Worm (Caenorhabditis elegans): ENCODE measurements around the gene glo-1.

The glo-1 gene

ce11 chrX:9856618-9857017, 25.4 kb downstream of the glo-1 start, which contains the start of gene R07B1.11:
R07B1.11 (plus strand) TSS chrX:9856918.
- TF ChIP-seq dve-1 (tag; optimal IDR thresholded peaks at IDR 0.05; ENCODE audit: insufficient read depth) (no peak), lin-1 (GFP tag; IDR thresholded peaks at IDR 0.05) (no peak)

DNA sequence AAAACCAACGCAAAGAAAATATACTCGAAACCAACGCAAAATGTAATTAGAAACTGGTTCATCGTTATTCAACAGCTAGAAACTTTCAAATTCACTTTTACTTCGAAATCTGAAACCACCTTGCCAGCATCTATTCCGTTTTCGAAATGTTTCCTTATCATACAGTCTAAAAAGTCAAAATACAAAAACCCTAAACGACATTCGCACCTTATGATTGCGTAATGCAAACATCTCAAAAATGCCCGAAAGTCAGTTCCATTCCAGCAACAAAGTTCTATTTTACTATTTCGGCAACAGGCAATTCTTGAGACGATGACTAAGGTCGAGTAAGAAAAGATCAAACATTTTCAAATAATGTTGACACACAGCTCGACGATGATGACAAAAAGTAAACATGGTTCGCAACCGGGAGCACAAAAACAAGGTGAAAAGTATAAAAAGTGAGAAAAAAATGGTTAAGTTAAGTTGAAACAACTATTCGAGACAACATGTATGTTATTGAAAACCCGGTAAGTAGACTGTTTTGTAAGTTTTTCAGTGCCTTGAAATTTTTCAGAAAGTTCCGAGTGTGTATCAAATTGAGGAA, 30.2 kb downstream of the glo-1 start, which contains the start of gene lec-7:
lec-7 (plus strand) TSS at position 297 of the 586 bp plus-strand sequence.
- TF ChIP-seq zip-2 (tag; optimal IDR thresholded peaks at IDR 0.05) = no peak
- peak; percentile 25 for TF ChIP-seq nhr-28 (tag; optimal IDR thresholded peaks at IDR 0.05)
- TF ChIP-seq nhr-76 (tag; optimal IDR thresholded peaks at IDR 0.05) = no peak
- no peak for TF ChIP-seq dmd-8 (GFP tag; IDR thresholded peaks at IDR 0.05)
- TF ChIP-seq skn-1 (tag; optimal IDR thresholded peaks at IDR 0.05) = no peak
- peak; percentile 26 for TF ChIP-seq pqm-1 (tag; optimal IDR thresholded peaks at IDR 0.05)
- TF ChIP-seq T20F7.1 (GFP tag; optimal IDR thresholded peaks at IDR 0.05) = no peak
- peak; percentile 49 for TF ChIP-seq dmd-6 (GFP tag; IDR thresholded peaks at IDR 0.05)
- TF ChIP-seq dve-1 (tag; optimal IDR thresholded peaks at IDR 0.05; ENCODE audit: insufficient read depth) = peak; percentile 39
- no peak for TF ChIP-seq ceh-32 (tag; optimal IDR thresholded peaks at IDR 0.05; ENCODE audit: poor library complexity)
- no peak for TF ChIP-seq pha-4 (GFP tag; IDR thresholded peaks at IDR 0.05)
- TF ChIP-seq pha-4 (tag; optimal IDR thresholded peaks at IDR 0.05) = peak; percentile 89

DNA sequence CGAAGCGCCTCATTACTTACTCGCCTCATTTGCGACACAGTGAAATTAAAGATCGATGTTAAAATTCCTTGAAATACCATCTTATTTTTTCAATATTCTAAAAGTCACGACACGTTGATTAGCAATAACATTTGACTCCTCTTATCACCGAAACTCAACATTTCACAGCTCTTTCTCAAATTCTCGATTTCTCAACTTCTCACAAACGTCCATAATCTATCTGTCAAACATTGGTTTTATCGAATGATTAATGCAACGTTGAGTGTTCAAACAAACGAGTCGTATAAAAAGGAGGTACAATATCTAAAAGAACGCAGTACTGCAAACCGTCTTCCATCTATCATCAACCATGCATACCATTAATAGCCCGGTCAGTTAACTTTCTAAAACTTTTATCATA, 31.8 kb downstream of the glo-1 start, which contains the start of gene lec-8:
lec-8 (plus strand) TSS at position 314 of the 400 bp plus-strand sequence.
- no peak for TF ChIP-seq unc-39 (tag; optimal IDR thresholded peaks at IDR 0.05)
- no peak for TF ChIP-seq mxl-3 (GFP tag; optimal IDR thresholded peaks at IDR 0.05)
- peak; percentile 45 for TF ChIP-seq T20F7.1 (GFP tag; optimal IDR thresholded peaks at IDR 0.05)
- TF ChIP-seq nhr-28 (tag; optimal IDR thresholded peaks at IDR 0.05) = peak; percentile 68
- no peak for TF ChIP-seq zag-1 (tag; optimal IDR thresholded peaks at IDR 0.05)
- no peak for TF ChIP-seq cey-2 (tag; optimal IDR thresholded peaks at IDR 0.05; ENCODE audit: borderline replicate concordance, insufficient read depth)
- TF ChIP-seq duxl-1 (tag; optimal IDR thresholded peaks at IDR 0.05; ENCODE audit: poor library complexity) = no peak
- TF ChIP-seq daf-16 (GFP tag; optimal IDR thresholded peaks at IDR 0.05) = no peak
- TF ChIP-seq daf-16 (tag; optimal IDR thresholded peaks at IDR 0.05) = peak; percentile 81
- TF ChIP-seq nhr-25 (tag; optimal IDR thresholded peaks at IDR 0.05; ENCODE audit: borderline replicate concordance, insufficient read depth) = no peak
- peak; percentile 80; the same call in 1 of the 2 replicates for TF ChIP-seq tra-1 (GFP tag; IDR thresholded peaks at IDR 0.05)
- TF ChIP-seq ceh-82 (tag; optimal IDR thresholded peaks at IDR 0.05) = no peak
- peak; percentile 72; the same call in 1 of the 2 replicates for TF ChIP-seq ceh-20 (GFP tag; IDR thresholded peaks at IDR 0.05)
- no peak for TF ChIP-seq dpl-1 (GFP tag; optimal IDR thresholded peaks at IDR 0.05)
- no peak for TF ChIP-seq daf-19 (GFP tag; conservative IDR thresholded peaks at IDR 0.05)
- TF ChIP-seq F37D6.2 (tag; optimal IDR thresholded peaks at IDR 0.05) = no peak
- TF ChIP-seq aha-1 (tag) = peak; percentile 82
- no peak for TF ChIP-seq lir-3 (tag; optimal IDR thresholded peaks at IDR 0.05)
- TF ChIP-seq rbr-2 (tag; optimal IDR thresholded peaks at IDR 0.05) = no peak
- no peak for TF ChIP-seq dmd-8 (GFP tag; IDR thresholded peaks at IDR 0.05)
- TF ChIP-seq ama-1 (optimal IDR thresholded peaks at IDR 0.05) = no peak
- TF ChIP-seq Y5F2A.4 (GFP tag; optimal IDR thresholded peaks at IDR 0.05) = no peak
- TF ChIP-seq php-3 (GFP tag; IDR thresholded peaks at IDR 0.05) = peak; percentile 69
- TF ChIP-seq ces-1 (GFP tag; optimal IDR thresholded peaks at IDR 0.05) = no peak
- no peak for TF ChIP-seq ceh-62 (tag; optimal IDR thresholded peaks at IDR 0.05)
- TF ChIP-seq F49E8.2 (tag; optimal IDR thresholded peaks at IDR 0.05; ENCODE audit: borderline replicate concordance) = no peak
- TF ChIP-seq nhr-102 (tag; optimal IDR thresholded peaks at IDR 0.05) = no peak
- TF ChIP-seq pqm-1 (tag; optimal IDR thresholded peaks at IDR 0.05) = peak; percentile 47
- no peak for TF ChIP-seq Y48G9A.11 (GFP tag; IDR thresholded peaks at IDR 0.05)
- TF ChIP-seq lin-39 (tag; optimal IDR thresholded peaks at IDR 0.05) = no peak
- no peak for TF ChIP-seq dmd-9 (GFP tag; IDR thresholded peaks at IDR 0.05)
- peak; percentile 84 for TF ChIP-seq dve-1 (tag; optimal IDR thresholded peaks at IDR 0.05; ENCODE audit: insufficient read depth)
- TF ChIP-seq hlh-11 (tag; optimal IDR thresholded peaks at IDR 0.05) = peak; percentile 65
- TF ChIP-seq snpc-4 (tag; optimal IDR thresholded peaks at IDR 0.05) = no peak
- no peak for TF ChIP-seq aly-2 (tag; optimal IDR thresholded peaks at IDR 0.05)
- no peak for TF ChIP-seq ZK546.5 (tag; optimal IDR thresholded peaks at IDR 0.05)
- TF ChIP-seq lin-1 (GFP tag; IDR thresholded peaks at IDR 0.05) = no peak
- no peak for TF ChIP-seq zip-11 (GFP tag; IDR thresholded peaks at IDR 0.05)
- no peak for TF ChIP-seq ctbp-1 (GFP tag; IDR thresholded peaks at IDR 0.05)
- no peak for TF ChIP-seq zfp-3 (GFP tag; conservative IDR thresholded peaks at IDR 0.05)
